Worm (Caenorhabditis elegans): ENCODE measurements around the gene R08A2.7.

The R08A2.7 gene

ce11 chrV:14686231-14687105 lies 36.7 kb upstream of the R08A2.7 start:
- TF ChIP-seq ceh-16 (tag; optimal IDR thresholded peaks at IDR 0.05): no peak
- no peak for TF ChIP-seq nhr-21 (tag; optimal IDR thresholded peaks at IDR 0.05)
- no peak for TF ChIP-seq crh-2 (tag; optimal IDR thresholded peaks at IDR 0.05)
- no peak for TF ChIP-seq fos-1 (tag; optimal IDR thresholded peaks at IDR 0.05)
- no peak for TF ChIP-seq aly-2 (tag; optimal IDR thresholded peaks at IDR 0.05)
- no peak for TF ChIP-seq ztf-4 (tag; optimal IDR thresholded peaks at IDR 0.05)
- peak; percentile 12 for TF ChIP-seq skn-1 (tag; optimal IDR thresholded peaks at IDR 0.05)
- TF ChIP-seq lin-39 (tag; optimal IDR thresholded peaks at IDR 0.05): no peak
- no peak for TF ChIP-seq F13H6.1 (tag; optimal IDR thresholded peaks at IDR 0.05)
- no peak for TF ChIP-seq Y55F3AM.14 (GFP tag; optimal IDR thresholded peaks at IDR 0.05)
- no peak for TF ChIP-seq elt-3 (tag; optimal IDR thresholded peaks at IDR 0.05)
- no peak for TF ChIP-seq mab-5 (tag; optimal IDR thresholded peaks at IDR 0.05)
- TF ChIP-seq ama-1 (optimal IDR thresholded peaks at IDR 0.05): peak; percentile 90
- TF ChIP-seq lin-13 (GFP tag; optimal IDR thresholded peaks at IDR 0.05): no peak
- TF ChIP-seq mbf-1 (tag; optimal IDR thresholded peaks at IDR 0.05): no peak
- no peak for TF ChIP-seq unc-39 (tag; optimal IDR thresholded peaks at IDR 0.05)
- no peak for TF ChIP-seq egl-27 (tag; optimal IDR thresholded peaks at IDR 0.05)
- TF ChIP-seq nhr-10 (tag; optimal IDR thresholded peaks at IDR 0.05): no peak
- TF ChIP-seq peb-1 (tag; optimal IDR thresholded peaks at IDR 0.05): no peak
- no peak for TF ChIP-seq mdl-1 (tag; optimal IDR thresholded peaks at IDR 0.05)
- TF ChIP-seq nhr-11 (tag; optimal IDR thresholded peaks at IDR 0.05): no peak
- peak; percentile 32 for TF ChIP-seq nhr-129 (tag; optimal IDR thresholded peaks at IDR 0.05)
- no peak for TF ChIP-seq nhr-237 (tag; optimal IDR thresholded peaks at IDR 0.05)
- TF ChIP-seq elt-1 (tag; optimal IDR thresholded peaks at IDR 0.05): no peak
- no peak for TF ChIP-seq blmp-1 (tag; optimal IDR thresholded peaks at IDR 0.05; ENCODE audit: insufficient read depth)

DNA sequence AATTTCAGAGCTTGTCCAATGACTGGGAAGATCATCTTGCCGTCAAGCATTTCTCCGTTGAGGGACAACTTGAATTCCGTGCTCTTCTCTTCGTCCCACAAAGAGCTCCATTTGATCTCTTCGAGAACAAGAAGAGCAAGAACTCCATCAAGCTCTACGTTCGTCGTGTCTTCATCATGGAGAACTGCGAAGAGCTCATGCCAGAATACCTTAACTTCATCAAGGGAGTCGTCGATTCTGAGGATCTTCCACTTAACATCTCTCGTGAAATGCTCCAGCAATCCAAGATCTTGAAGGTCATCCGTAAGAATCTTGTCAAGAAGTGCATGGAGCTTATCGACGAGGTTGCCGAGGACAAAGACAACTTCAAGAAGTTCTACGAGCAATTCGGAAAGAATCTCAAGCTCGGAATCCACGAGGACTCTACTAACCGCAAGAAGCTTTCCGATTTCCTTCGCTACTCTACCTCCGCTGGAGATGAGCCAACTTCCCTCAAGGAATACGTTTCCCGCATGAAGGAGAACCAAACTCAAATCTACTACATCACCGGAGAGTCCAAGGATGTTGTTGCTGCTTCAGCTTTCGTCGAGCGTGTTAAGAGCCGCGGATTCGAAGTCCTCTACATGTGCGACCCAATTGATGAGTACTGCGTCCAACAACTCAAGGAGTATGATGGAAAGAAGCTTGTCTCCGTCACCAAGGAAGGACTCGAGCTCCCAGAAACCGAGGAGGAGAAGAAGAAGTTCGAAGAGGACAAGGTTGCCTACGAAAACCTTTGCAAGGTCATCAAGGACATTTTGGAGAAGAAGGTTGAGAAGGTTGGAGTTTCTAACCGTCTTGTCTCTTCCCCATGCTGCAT lies 35.8 kb upstream of the R08A2.7 start:
- TF ChIP-seq ama-1 (optimal IDR thresholded peaks at IDR 0.05): peak; percentile 60
- TF ChIP-seq ztf-4 (tag; optimal IDR thresholded peaks at IDR 0.05): peak; percentile 16
- TF ChIP-seq lin-11 (tag; optimal IDR thresholded peaks at IDR 0.05): peak; percentile 56
- TF ChIP-seq ZK546.5 (tag; optimal IDR thresholded peaks at IDR 0.05): no peak
- peak; percentile 21 for TF ChIP-seq skn-1 (tag; optimal IDR thresholded peaks at IDR 0.05)

DNA sequence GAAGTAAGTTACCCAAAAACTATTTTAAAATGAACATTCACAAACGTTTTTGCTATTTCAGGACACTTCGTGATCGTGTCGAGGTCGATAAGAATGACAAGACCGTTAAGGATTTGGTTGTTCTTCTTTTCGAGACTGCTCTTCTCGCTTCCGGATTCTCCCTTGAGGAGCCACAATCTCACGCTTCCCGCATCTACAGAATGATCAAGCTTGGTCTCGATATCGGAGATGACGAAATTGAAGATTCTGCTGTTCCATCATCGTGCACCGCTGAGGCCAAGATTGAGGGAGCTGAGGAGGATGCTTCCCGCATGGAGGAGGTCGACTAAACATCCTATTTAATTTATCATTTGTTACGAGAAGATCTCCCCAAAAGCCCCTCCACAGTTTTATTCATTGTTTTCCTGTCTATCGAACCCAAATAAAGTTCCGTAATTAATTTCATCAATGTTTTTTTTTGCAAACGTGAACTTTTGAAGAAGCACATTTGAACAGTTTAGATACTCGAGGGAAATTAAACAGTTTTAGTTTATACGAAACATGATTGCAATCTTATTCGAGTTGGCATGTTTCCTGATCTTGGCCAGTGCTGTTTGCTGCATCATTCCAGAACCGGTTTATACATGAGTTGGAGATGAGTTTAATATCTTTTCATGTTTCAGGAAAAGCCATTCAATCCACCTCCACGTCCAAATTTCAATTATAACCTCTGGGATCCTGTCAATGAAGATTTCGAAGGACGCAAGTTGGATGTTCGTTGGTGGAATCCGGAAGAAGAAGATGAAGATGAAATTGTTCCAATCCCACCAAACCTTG lies 34.8 kb upstream of the R08A2.7 start, which contains the start of gene C47E8.11:
Gene C47E8.11, plus strand, starts transcription at position 520 of the 816 bp plus-strand sequence.
- TF ChIP-seq sem-4 (tag; optimal IDR thresholded peaks at IDR 0.05) (peak; percentile 31), nhr-237 (tag; optimal IDR thresholded peaks at IDR 0.05) (no peak), lsy-2 (tag; optimal IDR thresholded peaks at IDR 0.05) (peak; percentile 6 to 76), ztf-1 (GFP tag; conservative IDR thresholded peaks at IDR 0.05) (no peak), unc-55 (GFP tag; optimal IDR thresholded peaks at IDR 0.05) (peak; percentile 6), nhr-129 (tag; optimal IDR thresholded peaks at IDR 0.05) (peak; percentile 65), nhr-11 (tag; optimal IDR thresholded peaks at IDR 0.05) (no peak), mbf-1 (tag; optimal IDR thresholded peaks at IDR 0.05) (no peak), zag-1 (tag; optimal IDR thresholded peaks at IDR 0.05) (no peak), nhr-25 (tag; optimal IDR thresholded peaks at IDR 0.05) (peak; percentile 14), sma-3 (GFP tag; optimal IDR thresholded peaks at IDR 0.05) (peak; percentile 23), ztf-4 (tag; optimal IDR thresholded peaks at IDR 0.05) (peak; percentile 92), C34F6.9 (tag; optimal IDR thresholded peaks at IDR 0.05) (peak; percentile 61), alr-1 (tag; optimal IDR thresholded peaks at IDR 0.05) (no peak), ama-1 (optimal IDR thresholded peaks at IDR 0.05) (peak; percentile 98), gmeb-1 (tag; optimal IDR thresholded peaks at IDR 0.05) (peak; percentile 53), lin-39 (tag; optimal IDR thresholded peaks at IDR 0.05) (no peak), nhr-12 (tag; optimal IDR thresholded peaks at IDR 0.05) (peak; percentile 18), sma-9 (GFP tag; optimal IDR thresholded peaks at IDR 0.05) (peak; percentile 44), sma-9 (tag; optimal IDR thresholded peaks at IDR 0.05) (no peak), fos-1 (tag; optimal IDR thresholded peaks at IDR 0.05) (no peak), nhr-10 (tag; optimal IDR thresholded peaks at IDR 0.05) (no peak), lin-13 (GFP tag; optimal IDR thresholded peaks at IDR 0.05) (peak; percentile 63), R02D3.7 (tag; optimal IDR thresholded peaks at IDR 0.05) (no peak), snpc-4 (tag; optimal IDR thresholded peaks at IDR 0.05) (peak; percentile 44), crh-2 (tag; optimal IDR thresholded peaks at IDR 0.05) (peak; percentile 76), skn-1 (tag; optimal IDR thresholded peaks at IDR 0.05) (peak; percentile 93), nhr-23 (tag; optimal IDR thresholded peaks at IDR 0.05) (no peak), Y55F3AM.14 (GFP tag; optimal IDR thresholded peaks at IDR 0.05) (no peak), F13H6.1 (tag; optimal IDR thresholded peaks at IDR 0.05) (peak; percentile 54), dmd-4 (tag; optimal IDR thresholded peaks at IDR 0.05) (no peak)

Measured in whole organism, L2 larva.